Worm (Caenorhabditis elegans): Measurements from ENCODE around the gene C10B5.1.
"Not testable (repeated sequence)": the region's sequence is repeated elsewhere in the genome, so short reads cannot be mapped to it uniquely, and the experiment has no call there.

Gene C10B5.1

DNA sequence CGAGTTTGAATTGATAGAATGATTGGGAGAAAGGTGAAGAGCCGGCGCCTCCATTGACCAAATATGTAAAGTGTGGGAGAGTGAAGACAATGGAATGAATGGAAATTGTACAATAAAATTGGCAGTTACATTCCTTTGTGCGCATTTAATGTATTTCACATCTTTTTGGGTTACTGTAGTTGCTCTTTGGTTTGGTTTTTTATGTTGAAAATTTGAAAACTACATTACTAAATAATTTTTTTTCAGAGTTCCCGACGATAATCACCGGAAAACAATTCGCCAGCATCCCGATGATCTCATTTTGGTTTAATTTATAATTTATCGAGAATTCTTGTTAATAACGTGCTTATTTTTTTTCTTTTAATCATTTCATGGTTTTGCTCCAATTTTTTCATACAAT, at the start of gene C10B5.1:
TSS of gene C10B5.1 (plus strand) at position 301 of the 400 bp plus-strand sequence.
- no peak for TF ChIP-seq unc-62 (GFP tag; optimal IDR thresholded peaks at IDR 0.05)

DNA sequence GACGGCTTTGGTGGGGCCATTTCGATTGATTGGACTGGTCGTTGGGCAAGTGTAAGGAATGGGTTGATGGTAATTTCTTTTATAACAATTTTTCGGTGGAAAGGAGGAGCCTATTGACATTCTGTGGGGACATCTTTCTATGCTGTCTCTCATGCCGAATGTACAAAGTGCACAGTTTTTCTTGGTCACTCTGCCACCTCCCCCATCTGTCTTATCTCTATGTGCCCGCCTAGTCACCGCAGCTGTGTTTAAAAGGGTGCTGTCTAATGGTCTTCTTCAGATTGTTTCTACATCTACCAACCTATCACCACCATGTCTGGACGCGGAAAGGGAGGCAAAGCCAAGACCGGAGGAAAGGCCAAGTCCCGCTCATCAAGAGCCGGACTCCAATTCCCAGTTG, 48.0 kb upstream of the C10B5.1 start, which contains the start of the genes his-8 and his-7:
TSS of gene his-8 (minus strand) at position 20 of the 400 bp plus-strand sequence.
TSS of gene his-7 (plus strand) at position 313 of the 400 bp plus-strand sequence.
- TF ChIP-seq unc-62 (GFP tag; optimal IDR thresholded peaks at IDR 0.05) = not testable (repeated sequence)

DNA sequence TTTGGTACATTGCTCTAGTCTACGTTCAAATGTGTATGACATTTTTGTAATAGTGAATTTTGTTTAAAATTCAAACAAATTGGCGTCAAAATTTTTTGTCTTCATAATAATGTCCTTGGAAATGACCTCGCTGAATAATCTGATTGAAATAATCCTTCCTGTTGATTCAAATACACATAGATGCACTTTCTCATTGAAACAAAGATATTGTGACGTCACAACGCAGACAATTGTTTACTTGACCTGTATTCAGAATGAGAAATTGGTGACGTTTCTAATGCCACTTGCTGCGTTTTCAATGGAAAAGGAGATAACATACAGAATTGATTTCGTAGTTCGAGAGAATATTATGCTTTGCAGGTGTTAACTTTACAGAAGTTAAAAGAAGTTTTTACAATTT, 47.1 kb upstream of the C10B5.1 start:
- no peak for TF ChIP-seq unc-62 (GFP tag; optimal IDR thresholded peaks at IDR 0.05)

DNA sequence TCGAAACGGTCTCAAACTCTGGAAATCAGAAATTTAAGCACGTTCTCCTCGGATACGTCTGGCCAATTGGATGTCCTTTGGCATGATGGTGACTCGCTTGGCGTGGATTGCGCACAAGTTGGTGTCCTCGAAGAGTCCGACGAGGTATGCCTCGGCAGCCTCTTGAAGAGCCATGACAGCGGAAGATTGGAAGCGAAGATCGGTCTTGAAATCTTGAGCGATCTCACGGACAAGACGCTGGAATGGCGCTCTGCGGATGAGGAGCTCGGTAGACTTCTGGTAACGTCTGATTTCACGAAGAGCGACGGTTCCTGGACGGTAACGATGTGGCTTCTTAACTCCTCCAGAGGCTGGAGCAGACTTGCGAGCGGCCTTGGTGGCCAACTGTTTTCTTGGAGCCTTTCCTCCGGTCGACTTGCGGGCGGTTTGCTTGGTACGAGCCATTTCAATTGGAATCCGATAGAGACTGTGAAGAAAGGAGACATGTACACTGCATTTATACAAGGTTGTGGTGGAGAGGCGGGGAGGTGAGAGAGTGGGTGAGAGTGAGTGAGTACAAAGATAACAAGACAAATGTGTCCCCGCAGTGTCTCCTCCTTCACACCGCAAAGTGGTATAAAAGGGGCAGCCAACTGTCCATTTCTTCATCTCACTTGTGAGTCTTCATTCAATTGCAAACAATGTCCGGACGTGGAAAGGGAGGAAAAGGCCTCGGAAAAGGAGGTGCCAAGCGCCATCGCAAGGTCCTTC, 46.4 kb upstream of the C10B5.1 start, which contains the start of the genes his-6 and his-5:
TSS of gene his-6 (minus strand) at position 444 of the 750 bp plus-strand sequence.
TSS of gene his-5 (plus strand) at position 681 of the 750 bp plus-strand sequence.
- not testable (repeated sequence) for TF ChIP-seq unc-62 (GFP tag; optimal IDR thresholded peaks at IDR 0.05)

DNA sequence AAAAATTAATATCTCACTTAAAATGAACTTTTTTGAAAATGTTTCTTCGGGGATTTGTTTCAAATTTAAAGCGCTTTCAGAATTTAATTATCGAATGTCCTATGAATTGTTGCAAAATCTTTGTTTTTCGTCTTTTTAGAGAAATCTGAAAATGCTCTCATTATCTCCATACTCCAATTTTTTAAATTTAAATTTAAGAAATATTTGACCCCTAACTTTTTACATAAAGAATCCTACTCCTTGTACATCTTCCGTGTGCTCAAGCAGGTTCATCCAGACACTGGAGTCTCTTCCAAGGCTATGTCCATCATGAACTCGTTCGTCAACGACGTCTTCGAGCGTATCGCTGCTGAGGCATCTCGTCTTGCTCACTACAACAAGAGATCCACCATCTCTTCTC, 44.8 kb upstream of the C10B5.1 start, which contains the start of gene his-39:
TSS of gene his-39 (plus strand) at position 301 of the 400 bp plus-strand sequence.
- no peak for TF ChIP-seq unc-62 (GFP tag; optimal IDR thresholded peaks at IDR 0.05)

DNA sequence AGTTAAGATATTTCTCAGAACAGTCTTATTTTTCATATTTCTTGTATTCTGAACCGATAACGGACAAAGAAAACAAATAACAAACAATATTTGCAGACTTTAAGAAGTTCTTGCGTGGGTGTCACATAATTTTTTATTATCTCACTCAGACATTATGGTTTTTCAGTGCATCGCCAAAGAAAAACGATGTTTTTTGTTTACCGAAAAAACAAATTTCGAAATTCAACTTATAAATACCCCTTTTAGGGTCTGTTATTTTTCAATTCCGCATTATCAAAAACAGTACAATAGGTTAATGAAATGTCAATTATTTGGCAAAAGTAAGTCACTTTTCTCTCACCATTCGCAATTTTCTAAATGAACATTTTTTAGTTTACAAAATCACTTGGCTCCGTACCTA, 44.0 kb upstream of the C10B5.1 start, which contains the start of gene otpl-4:
TSS of gene otpl-4 (plus strand) at position 301 of the 400 bp plus-strand sequence.
- TF ChIP-seq unc-62 (GFP tag; optimal IDR thresholded peaks at IDR 0.05) = no peak

DNA sequence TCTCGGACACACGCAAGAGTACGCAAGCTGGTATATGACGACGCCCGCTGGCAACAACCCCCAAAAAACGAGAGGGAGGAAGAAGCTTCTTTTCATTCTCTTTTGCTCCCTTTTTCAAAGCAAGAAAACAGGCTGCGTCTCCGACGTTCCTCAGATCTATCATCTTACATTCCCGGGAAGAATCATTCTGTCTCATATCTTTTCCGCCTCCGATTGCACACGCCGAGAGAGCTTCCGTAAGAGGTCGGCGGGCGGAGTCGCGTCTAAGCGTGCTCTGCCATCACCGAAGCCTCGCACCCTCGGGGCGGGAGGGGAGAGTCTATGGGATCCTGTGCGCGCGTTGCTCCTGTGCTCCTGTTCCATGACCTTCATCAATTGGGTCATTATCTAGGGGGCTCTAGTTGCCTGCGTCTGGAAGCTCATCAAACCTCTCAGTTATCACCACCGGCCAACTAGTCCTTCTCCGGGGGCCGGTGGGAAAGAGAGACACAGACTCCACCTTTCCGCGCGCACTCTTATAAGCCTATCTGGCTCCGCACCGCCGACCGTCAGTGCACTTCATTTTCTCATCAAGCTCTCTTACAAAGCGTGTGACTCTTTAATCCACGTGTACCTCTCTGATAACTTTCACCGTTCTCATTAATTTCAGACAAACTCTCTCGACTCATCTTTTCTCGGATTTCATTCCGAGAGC, 35.4 kb upstream of the C10B5.1 start, which contains the start of the genes slc-17.8 and asns-1:
TSS of gene slc-17.8 (minus strand) at position 51 of the 694 bp plus-strand sequence.
TSS of gene asns-1 (plus strand) at position 644 of the 694 bp plus-strand sequence.
- TF ChIP-seq unc-62 (GFP tag; optimal IDR thresholded peaks at IDR 0.05) = no peak

DNA sequence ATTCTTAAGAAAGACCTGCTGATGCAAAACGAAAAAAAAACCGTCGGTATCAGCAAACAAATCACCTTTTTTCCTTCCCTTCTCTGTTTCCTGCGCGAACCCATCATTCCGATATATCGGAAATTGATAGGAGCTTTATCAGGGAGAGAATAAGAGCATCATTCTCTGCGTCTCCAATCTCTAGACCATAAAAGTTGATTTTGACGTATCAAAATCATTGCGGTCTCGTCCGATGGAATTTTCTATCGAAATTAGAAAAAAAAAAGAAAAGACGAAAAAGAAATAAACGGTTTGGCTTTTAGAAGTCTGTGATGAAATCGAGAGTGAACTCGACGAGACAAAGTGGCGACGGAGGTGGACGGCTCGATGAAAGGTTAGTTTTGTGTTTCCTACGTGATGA, 32.1 kb upstream of the C10B5.1 start, which contains the start of gene stdh-4:
TSS of gene stdh-4 (plus strand) at position 301 of the 400 bp plus-strand sequence.
- no peak for TF ChIP-seq unc-62 (GFP tag; optimal IDR thresholded peaks at IDR 0.05)

DNA sequence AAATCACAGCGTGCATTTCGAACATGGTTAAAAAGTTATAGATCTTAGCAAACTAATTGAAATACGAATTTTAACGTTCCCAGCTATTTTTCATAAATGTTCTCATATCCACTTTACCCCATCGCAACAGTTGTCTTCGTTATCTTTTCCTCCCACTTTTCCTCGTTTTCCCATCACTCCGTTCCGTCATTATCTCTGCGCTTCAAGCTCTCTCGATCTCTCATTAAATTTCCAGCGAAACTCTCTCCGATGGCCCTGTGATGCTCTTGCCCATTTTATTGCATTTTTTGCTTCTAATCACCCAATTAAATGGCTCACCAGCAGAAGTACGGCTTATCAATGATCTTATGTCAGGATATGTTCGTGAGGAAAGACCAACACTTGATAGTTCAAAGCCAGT, 28.6 kb upstream of the C10B5.1 start, which contains the start of gene acr-15:
TSS of gene acr-15 (plus strand) at position 236 of the 400 bp plus-strand sequence.
- TF ChIP-seq unc-62 (GFP tag; optimal IDR thresholded peaks at IDR 0.05) = no peak

DNA sequence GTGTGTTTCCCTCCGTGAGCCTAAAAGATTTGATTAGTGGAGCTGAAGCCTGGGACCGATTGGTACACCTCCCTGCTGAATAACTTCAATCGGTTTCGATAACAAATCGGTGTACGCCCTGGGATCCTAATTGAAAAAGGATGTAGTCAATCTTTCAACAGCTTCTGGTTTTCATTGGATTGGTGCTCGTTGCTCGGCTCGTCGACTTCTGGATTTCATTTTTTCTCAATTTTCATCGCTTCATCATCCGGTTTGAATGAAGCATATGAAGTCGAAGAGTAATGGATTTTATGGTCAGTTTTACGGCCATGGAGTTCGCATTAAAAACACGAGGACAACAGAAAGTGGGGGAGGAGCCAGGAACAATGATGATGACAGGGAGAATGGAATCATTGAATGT, 25.1 kb upstream of the C10B5.1 start:
- TF ChIP-seq unc-62 (GFP tag; optimal IDR thresholded peaks at IDR 0.05) = no peak

DNA sequence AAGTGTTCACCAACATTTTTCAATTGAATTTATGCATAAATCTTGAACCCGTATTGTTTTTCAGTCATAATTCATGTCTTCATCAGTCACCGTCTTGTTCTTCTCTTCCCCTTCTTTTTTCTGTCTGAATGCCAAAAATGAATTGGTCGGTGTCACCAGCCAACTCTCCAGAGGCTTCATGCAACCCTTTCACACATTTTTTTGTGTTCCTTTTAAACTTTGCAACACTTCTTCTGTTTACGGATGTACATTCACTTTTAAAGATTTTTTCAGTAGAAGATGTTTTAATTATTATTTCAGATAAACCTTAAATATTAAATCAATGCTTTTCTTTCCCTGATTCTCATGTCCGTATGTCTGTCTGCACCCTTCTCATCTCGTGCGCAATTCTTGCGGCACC, 20.1 kb upstream of the C10B5.1 start, which contains the start of gene acr-16:
TSS of gene acr-16 (plus strand) at position 301 of the 400 bp plus-strand sequence.
- TF ChIP-seq unc-62 (GFP tag; optimal IDR thresholded peaks at IDR 0.05) = no peak

DNA sequence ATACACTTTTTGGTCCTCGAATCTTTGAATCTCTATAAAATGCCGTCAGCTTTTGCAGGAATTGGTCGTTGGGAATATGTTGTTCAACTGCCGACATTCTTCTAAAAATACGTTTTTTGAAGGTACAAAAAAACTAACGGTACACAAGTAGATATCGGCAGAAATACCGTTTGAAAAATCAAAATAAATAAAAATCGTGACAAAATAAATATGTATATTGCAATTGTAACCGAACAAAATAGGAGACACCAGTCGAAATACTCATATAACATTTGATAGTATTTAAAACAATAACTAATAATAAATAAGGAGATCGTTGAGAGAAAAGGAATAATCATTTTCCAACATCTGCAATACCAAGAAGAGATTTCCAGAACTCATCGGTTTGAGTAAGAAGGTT, 16.0 kb upstream of the C10B5.1 start, which contains the start of gene F25G6.8:
TSS of gene F25G6.8 (minus strand) at position 101 of the 400 bp plus-strand sequence.
- no peak for TF ChIP-seq unc-62 (GFP tag; optimal IDR thresholded peaks at IDR 0.05)

DNA sequence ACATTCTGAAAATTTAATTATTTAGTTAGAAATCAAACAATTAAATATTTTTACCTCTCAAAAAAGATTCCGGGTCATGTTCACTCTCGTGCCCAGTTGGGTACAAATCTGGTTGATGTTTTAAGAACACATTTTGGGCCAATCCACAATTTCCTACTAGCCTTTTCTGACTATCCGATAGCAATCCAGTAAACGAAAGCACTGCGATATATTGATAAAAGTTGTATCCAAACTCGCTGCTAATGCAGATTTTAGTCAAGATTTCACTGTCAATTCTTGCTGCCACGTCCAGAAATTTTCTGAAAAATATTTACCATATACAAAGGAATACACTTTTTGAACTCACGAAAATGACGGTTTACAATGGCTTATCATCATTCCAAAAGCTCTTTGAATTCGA, 11.9 kb upstream of the C10B5.1 start:
- TF ChIP-seq unc-62 (GFP tag; optimal IDR thresholded peaks at IDR 0.05) = no peak

DNA sequence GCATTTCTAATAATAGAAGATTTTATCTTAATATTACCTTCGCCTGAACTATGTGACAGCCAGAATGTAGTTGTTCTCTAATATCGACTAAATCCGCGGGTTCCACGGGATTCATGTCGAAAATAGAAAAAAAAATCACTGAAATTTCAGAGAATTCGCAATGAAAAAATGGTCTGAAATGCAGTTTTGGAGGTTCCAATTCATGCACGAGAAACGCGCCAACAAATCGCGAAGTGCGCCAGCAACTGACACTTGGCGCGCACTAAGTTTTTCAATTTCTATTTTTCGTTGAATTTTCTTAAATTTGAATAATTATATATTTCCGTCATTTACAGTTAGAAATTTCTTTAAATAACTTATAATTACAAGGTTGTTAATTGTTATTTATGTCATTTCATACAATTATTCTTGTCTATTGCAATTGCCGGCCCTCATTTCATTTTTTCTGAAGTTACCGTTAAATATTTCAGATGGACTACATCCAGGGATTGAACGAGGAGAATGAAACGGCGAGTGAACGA, 11.2 kb upstream of the C10B5.1 start, which contains the start of the genes F25G6.9 and symk-1:
TSS of gene F25G6.9 (minus strand) at position 160 of the 521 bp plus-strand sequence.
TSS of gene symk-1 (plus strand) at position 471 of the 521 bp plus-strand sequence.
- no peak for TF ChIP-seq unc-62 (GFP tag; optimal IDR thresholded peaks at IDR 0.05)

DNA sequence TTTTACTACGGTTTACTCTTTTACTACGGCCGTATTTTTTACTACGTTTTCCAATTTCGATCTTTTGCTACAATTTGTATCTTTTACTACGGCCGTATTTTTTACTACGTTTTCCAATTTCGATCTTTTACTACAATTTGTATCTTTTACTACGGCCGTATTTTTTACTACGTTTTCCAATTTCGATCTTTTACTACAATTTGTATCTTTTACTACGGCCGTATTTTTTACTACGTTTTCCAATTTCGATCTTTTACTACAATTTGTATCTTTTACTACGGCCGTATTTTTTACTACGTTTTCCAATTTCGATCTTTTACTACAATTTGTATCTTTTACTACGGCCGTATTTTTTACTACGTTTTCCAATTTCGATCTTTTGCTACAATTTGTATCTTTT, 6.3 kb upstream of the C10B5.1 start, which contains the start of gene F25G6.1:
TSS of gene F25G6.1 (plus strand) at position 301 of the 400 bp plus-strand sequence.
- not testable (repeated sequence) for TF ChIP-seq unc-62 (GFP tag; optimal IDR thresholded peaks at IDR 0.05)

All from whole organism, dauer.